Worm (Caenorhabditis elegans): ENCODE results near the gene ttbk-7.

The ttbk-7 gene

DNA sequence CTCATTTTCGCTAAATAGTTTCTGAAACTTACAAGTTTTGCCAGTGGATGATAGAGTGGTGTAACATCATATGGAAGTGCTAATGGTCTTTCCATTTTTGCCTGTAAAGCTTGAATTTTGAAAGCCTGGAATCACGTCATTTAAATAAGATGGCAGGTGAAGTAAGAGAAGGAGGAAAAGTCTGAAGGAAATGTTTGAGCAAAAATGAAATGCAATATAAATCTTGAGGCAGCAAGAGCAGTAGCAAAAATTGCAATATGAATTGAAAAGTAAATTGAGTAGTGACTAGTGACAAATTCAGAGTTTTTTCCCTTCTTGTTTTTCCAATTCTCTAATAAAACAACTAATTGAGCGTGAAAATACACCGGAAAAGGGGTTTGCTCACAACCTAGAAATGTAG is 9.8 kb downstream of the ttbk-7 start, which contains the start of gene glb-24:
Gene glb-24, minus strand, starts transcription at position 101 of the 400 bp plus-strand sequence.
- TF ChIP-seq zip-11 (GFP tag; IDR thresholded peaks at IDR 0.05) = no peak
- no peak for TF ChIP-seq ces-1 (GFP tag; optimal IDR thresholded peaks at IDR 0.05)
- TF ChIP-seq arid-1 (GFP tag; conservative IDR thresholded peaks at IDR 0.05) = no peak
- TF ChIP-seq madf-5 (GFP tag; IDR thresholded peaks at IDR 0.05) = no peak
- no peak for TF ChIP-seq mdl-1 (tag; optimal IDR thresholded peaks at IDR 0.05)
- no peak for TF ChIP-seq spr-3 (GFP tag; optimal IDR thresholded peaks at IDR 0.05)
- TF ChIP-seq ceh-32 (tag; optimal IDR thresholded peaks at IDR 0.05; ENCODE audit: poor library complexity) = no peak
- no peak for TF ChIP-seq ztf-11 (tag; optimal IDR thresholded peaks at IDR 0.05)
- TF ChIP-seq lin-1 (GFP tag; IDR thresholded peaks at IDR 0.05) = no peak
- no peak for TF ChIP-seq nhr-25 (tag; optimal IDR thresholded peaks at IDR 0.05; ENCODE audit: borderline replicate concordance, insufficient read depth)

DNA sequence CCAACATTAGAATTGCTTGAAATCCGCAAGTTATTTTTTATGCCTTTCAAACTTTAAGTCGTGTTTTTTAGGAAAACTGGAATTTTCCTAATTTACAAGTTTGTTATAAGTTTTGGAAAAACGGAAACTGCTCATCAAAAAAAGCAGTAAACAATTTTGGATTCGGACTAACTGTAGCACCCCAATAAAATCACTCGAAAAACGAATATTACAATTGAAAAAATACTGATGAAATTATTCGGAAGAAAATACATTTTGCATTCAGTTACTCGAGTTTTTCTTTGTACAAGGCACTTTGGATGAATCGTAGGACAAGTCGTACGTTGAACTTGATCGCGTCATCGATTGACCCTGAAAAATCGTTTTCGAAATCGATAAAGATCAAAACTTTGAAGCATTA is 13.3 kb downstream of the ttbk-7 start:
- TF ChIP-seq zip-2 (tag; optimal IDR thresholded peaks at IDR 0.05) (peak; percentile 5), nhr-76 (tag; optimal IDR thresholded peaks at IDR 0.05) (no peak), aha-1 (tag) (peak; percentile 80)

DNA sequence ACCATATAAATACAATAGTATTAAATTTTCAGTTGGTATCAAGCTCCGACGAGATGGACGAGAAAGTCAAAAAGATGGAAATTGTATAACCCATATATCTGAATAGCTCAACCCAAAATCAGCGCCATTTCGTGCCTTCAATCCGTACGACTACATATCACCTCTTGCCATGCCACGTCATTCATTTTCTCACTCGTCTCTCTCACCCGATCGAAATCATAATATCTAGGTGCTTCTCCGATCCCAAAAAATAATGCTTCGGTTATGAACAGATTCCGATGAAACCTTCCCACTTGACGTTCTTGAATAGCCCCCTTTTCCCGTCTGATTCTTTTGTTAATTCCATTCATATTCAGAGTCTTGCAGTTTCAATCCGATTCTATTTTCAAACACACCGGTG is 14.3 kb downstream of the ttbk-7 start:
- TF ChIP-seq daf-16 (GFP tag; optimal IDR thresholded peaks at IDR 0.05) (no peak), daf-16 (tag; optimal IDR thresholded peaks at IDR 0.05) (no peak), aha-1 (tag) (peak; percentile 87), ZK546.5 (tag; optimal IDR thresholded peaks at IDR 0.05) (no peak), hif-1 (tag; optimal IDR thresholded peaks at IDR 0.05) (no peak), cey-2 (tag; optimal IDR thresholded peaks at IDR 0.05; ENCODE audit: borderline replicate concordance, insufficient read depth) (no peak), tra-1 (GFP tag; IDR thresholded peaks at IDR 0.05) (no peak), zfp-2 (tag; optimal IDR thresholded peaks at IDR 0.05) (no peak)

DNA sequence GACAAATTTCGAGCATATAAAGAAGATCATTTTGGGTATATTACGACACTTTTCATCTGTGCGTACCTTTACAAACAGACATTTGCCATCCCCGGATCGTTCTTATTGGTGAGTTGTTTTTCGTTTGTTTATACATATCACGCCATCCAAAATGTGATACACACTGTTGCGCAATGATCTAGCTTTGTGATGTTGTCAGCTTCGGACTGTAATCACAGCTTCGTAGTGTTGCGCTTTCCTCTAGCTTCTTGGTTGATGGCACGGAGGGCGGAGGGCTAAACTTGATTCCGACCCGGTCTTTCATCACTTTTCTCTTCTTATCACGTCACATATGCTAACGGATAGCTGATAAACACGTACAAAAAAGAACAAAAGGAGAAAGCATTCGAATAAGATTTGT is 16.3 kb downstream of the ttbk-7 start:
- TF ChIP-seq snpc-4 (tag; optimal IDR thresholded peaks at IDR 0.05) = no peak
- TF ChIP-seq mxl-3 (GFP tag; optimal IDR thresholded peaks at IDR 0.05) = peak; percentile 51
- TF ChIP-seq R02D3.7 (tag; optimal IDR thresholded peaks at IDR 0.05) = no peak
- TF ChIP-seq mxl-2 (GFP tag; conservative IDR thresholded peaks at IDR 0.05) = no peak
- TF ChIP-seq nhr-28 (tag; optimal IDR thresholded peaks at IDR 0.05) = peak; percentile 39
- TF ChIP-seq hlh-11 (tag; optimal IDR thresholded peaks at IDR 0.05) = peak; percentile 32
- TF ChIP-seq lin-13 (GFP tag; optimal IDR thresholded peaks at IDR 0.05) = no peak

DNA sequence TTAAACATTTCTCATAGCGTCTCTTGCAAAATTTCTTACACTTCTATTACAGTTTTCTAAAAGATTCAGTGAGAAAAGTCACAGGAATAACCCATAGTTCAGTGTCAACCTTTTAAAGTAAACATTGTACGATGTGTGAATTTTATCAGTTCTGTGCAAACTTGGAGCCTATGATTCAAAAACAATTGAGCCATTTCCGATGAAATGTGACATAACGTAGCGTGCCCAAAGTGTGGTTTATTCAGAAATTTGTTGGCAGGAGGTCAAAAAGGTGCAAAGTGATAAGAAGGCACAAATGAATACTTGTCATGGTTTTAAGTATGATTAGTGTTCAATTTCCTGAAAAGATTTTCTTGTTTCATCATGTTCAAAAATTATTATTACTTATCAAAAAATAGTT is 18.1 kb downstream of the ttbk-7 start:
- TF ChIP-seq nhr-6 (tag; optimal IDR thresholded peaks at IDR 0.05) = peak; percentile 7
- peak; percentile 48; the same call in 1 of the 2 replicates for TF ChIP-seq dmd-6 (GFP tag; IDR thresholded peaks at IDR 0.05)
- no peak for TF ChIP-seq zip-2 (tag; optimal IDR thresholded peaks at IDR 0.05)
- TF ChIP-seq vab-7 (GFP tag; IDR thresholded peaks at IDR 0.05) = no peak
- TF ChIP-seq gei-8 (GFP tag; optimal IDR thresholded peaks at IDR 0.05) = no peak
- no peak for TF ChIP-seq aha-1 (tag)
- no peak for TF ChIP-seq lin-29 (GFP tag; IDR thresholded peaks at IDR 0.05)
- TF ChIP-seq nhr-28 (tag; optimal IDR thresholded peaks at IDR 0.05) = no peak
- TF ChIP-seq daf-8 (GFP tag; IDR thresholded peaks at IDR 0.05) = no peak
- TF ChIP-seq pqm-1 (tag; optimal IDR thresholded peaks at IDR 0.05) = peak; percentile 52
